Worm (Caenorhabditis elegans): ENCODE data around the gene T13A10.1.
"Not testable (repeated sequence)": the region's sequence is repeated elsewhere in the genome, so short reads cannot be mapped to it uniquely, and the experiment has no call there.

ce11 chrIV:6317357-6317756 is 41.5 kb downstream of the T13A10.1 start, which contains the start of gene Y73B6BL.12:
- TF ChIP-seq ceh-16, lin-11 (tag; optimal IDR thresholded peaks at IDR 0.05): not testable (repeated sequence)

Measured in whole organism, L2 larva.